Worm (Caenorhabditis elegans) whole organism, L2 larva: Measurements from ENCODE around the gene sea-2.

Experiments used
- ama-1 ChIP-seq: fragments of 150-350 bp; optimal IDR thresholded peaks from 2 replicates; lab custom pipeline; 2018; ENCODE audit warnings: inconsistent platforms
- lin-11 ChIP-seq: fragments of 150-350 bp; sonication (generic microtip); optimal IDR thresholded peaks from 2 replicates; lab custom pipeline; 2014; ENCODE audit warnings: missing biosample characterization, missing genetic modification characterization, inconsistent platforms, mixed read lengths
- unc-62 ChIP-seq: fragments of 150-350 bp; optimal IDR thresholded peaks from 2 replicates; lab custom pipeline; 2014; ENCODE audit warnings: missing biosample characterization, missing genetic modification reagents, missing genetic modification characterization
- ztf-11 ChIP-seq: sonication (generic microtip); optimal IDR thresholded peaks from 2 replicates; lab custom pipeline; 2017; ENCODE audit warnings: missing biosample characterization, missing genetic modification characterization

ce11 chrII:3955938-3956337 lies 5.8 kb downstream of the sea-2 start:
- TF ChIP-seq ztf-11 (tag; lab: Kevin White, UChicago) (no peak), unc-62 (GFP tag; lab: Kevin White, UChicago) (no peak), ama-1 (lab: Kevin White, UChicago) (no peak), lin-11 (tag; lab: Kevin White, UChicago) (no peak)
